Worm (Caenorhabditis elegans): ENCODE data around the gene Y77E11A.23.

The Y77E11A.23 gene

ce11 chrIV:1430261-1430660 lies at the start of gene Y77E11A.23:
Y77E11A.23 (minus strand) TSS chrIV:1430367.
- no peak for TF ChIP-seq ztf-1 (GFP tag; conservative IDR thresholded peaks at IDR 0.05)
- no peak for TF ChIP-seq mab-5 (tag; optimal IDR thresholded peaks at IDR 0.05)
- no peak for TF ChIP-seq peb-1 (tag; optimal IDR thresholded peaks at IDR 0.05)
- TF ChIP-seq lin-13 (GFP tag; optimal IDR thresholded peaks at IDR 0.05): no peak
- TF ChIP-seq snpc-4 (tag; optimal IDR thresholded peaks at IDR 0.05): no peak
- TF ChIP-seq ceh-16 (tag; optimal IDR thresholded peaks at IDR 0.05): no peak

- no peak for TF ChIP-seq lin-11 (tag; optimal IDR thresholded peaks at IDR 0.05)
- TF ChIP-seq nhr-21 (tag; optimal IDR thresholded peaks at IDR 0.05): no peak
- no peak for TF ChIP-seq peb-1 (tag; optimal IDR thresholded peaks at IDR 0.05)
- TF ChIP-seq snpc-4 (tag; optimal IDR thresholded peaks at IDR 0.05): no peak
- TF ChIP-seq ztf-1 (GFP tag; conservative IDR thresholded peaks at IDR 0.05): no peak
- TF ChIP-seq nhr-11 (tag; optimal IDR thresholded peaks at IDR 0.05): no peak
- no peak for TF ChIP-seq nhr-6 (tag; optimal IDR thresholded peaks at IDR 0.05)
- no peak for TF ChIP-seq elt-3 (tag; optimal IDR thresholded peaks at IDR 0.05)
- no peak for TF ChIP-seq sem-4 (tag; optimal IDR thresholded peaks at IDR 0.05)
- no peak for TF ChIP-seq sma-9 (GFP tag; optimal IDR thresholded peaks at IDR 0.05)
- no peak for TF ChIP-seq sma-9 (tag; optimal IDR thresholded peaks at IDR 0.05)
- TF ChIP-seq lin-39 (tag; optimal IDR thresholded peaks at IDR 0.05): no peak
- no peak for TF ChIP-seq sma-3 (GFP tag; optimal IDR thresholded peaks at IDR 0.05)
- no peak for TF ChIP-seq nhr-77 (tag; optimal IDR thresholded peaks at IDR 0.05)
- TF ChIP-seq elt-1 (tag; optimal IDR thresholded peaks at IDR 0.05): no peak
- TF ChIP-seq lsy-2 (tag; optimal IDR thresholded peaks at IDR 0.05): no peak
- no peak for TF ChIP-seq egl-27 (tag; optimal IDR thresholded peaks at IDR 0.05)
- TF ChIP-seq nhr-10 (tag; optimal IDR thresholded peaks at IDR 0.05): no peak
- TF ChIP-seq unc-55 (GFP tag; optimal IDR thresholded peaks at IDR 0.05): no peak
Measured at ce11 chrIV:1478649-1479048, 48.5 kb upstream of the Y77E11A.23 start.

ce11 chrIV:1475009-1475408 lies 44.8 kb upstream of the Y77E11A.23 start, which contains the start of gene Y77E11A.12:
Y77E11A.12 (minus strand) TSS chrIV:1475109.
- TF ChIP-seq nhr-77 (tag; optimal IDR thresholded peaks at IDR 0.05) (no peak), nhr-21 (tag; optimal IDR thresholded peaks at IDR 0.05) (no peak), nhr-10 (tag; optimal IDR thresholded peaks at IDR 0.05) (no peak), nhr-11 (tag; optimal IDR thresholded peaks at IDR 0.05) (no peak), unc-62 (GFP tag; optimal IDR thresholded peaks at IDR 0.05) (no peak), crh-2 (tag; optimal IDR thresholded peaks at IDR 0.05) (no peak), C34F6.9 (tag; optimal IDR thresholded peaks at IDR 0.05) (no peak), R02D3.7 (tag; optimal IDR thresholded peaks at IDR 0.05) (no peak), sma-9 (GFP tag; optimal IDR thresholded peaks at IDR 0.05) (no peak), sma-9 (tag; optimal IDR thresholded peaks at IDR 0.05) (no peak), gmeb-1 (tag; optimal IDR thresholded peaks at IDR 0.05) (no peak), elt-1 (tag; optimal IDR thresholded peaks at IDR 0.05) (no peak)

- no peak for TF ChIP-seq nhr-129 (tag; optimal IDR thresholded peaks at IDR 0.05)
- TF ChIP-seq ceh-82 (tag; optimal IDR thresholded peaks at IDR 0.05): no peak
- no peak for TF ChIP-seq zag-1 (tag; optimal IDR thresholded peaks at IDR 0.05)
- no peak for TF ChIP-seq nhr-12 (tag; optimal IDR thresholded peaks at IDR 0.05)
- TF ChIP-seq R02D3.7 (tag; optimal IDR thresholded peaks at IDR 0.05): no peak
- no peak for TF ChIP-seq egl-27 (tag; optimal IDR thresholded peaks at IDR 0.05)
- TF ChIP-seq mdl-1 (tag; optimal IDR thresholded peaks at IDR 0.05): no peak
- no peak for TF ChIP-seq ztf-11 (tag; optimal IDR thresholded peaks at IDR 0.05)
- TF ChIP-seq nhr-237 (tag; optimal IDR thresholded peaks at IDR 0.05): no peak
- no peak for TF ChIP-seq mbf-1 (tag; optimal IDR thresholded peaks at IDR 0.05)
- no peak for TF ChIP-seq lin-39 (tag; optimal IDR thresholded peaks at IDR 0.05)
- TF ChIP-seq unc-62 (GFP tag; optimal IDR thresholded peaks at IDR 0.05): no peak
- no peak for TF ChIP-seq elt-1 (tag; optimal IDR thresholded peaks at IDR 0.05)
- TF ChIP-seq C34F6.9 (tag; optimal IDR thresholded peaks at IDR 0.05): no peak
- TF ChIP-seq unc-55 (GFP tag; optimal IDR thresholded peaks at IDR 0.05): no peak
- no peak for TF ChIP-seq aly-2 (tag; optimal IDR thresholded peaks at IDR 0.05)
- TF ChIP-seq nhr-21 (tag; optimal IDR thresholded peaks at IDR 0.05): no peak
- no peak for TF ChIP-seq alr-1 (tag; optimal IDR thresholded peaks at IDR 0.05)
Measured at ce11 chrIV:1472145-1472544, 42.0 kb upstream of the Y77E11A.23 start.

ce11 chrIV:1470364-1470763 lies 40.2 kb upstream of the Y77E11A.23 start:
- no peak for TF ChIP-seq sma-9 (GFP tag; optimal IDR thresholded peaks at IDR 0.05)
- no peak for TF ChIP-seq sma-9 (tag; optimal IDR thresholded peaks at IDR 0.05)
- TF ChIP-seq nhr-11 (tag; optimal IDR thresholded peaks at IDR 0.05): no peak
- no peak for TF ChIP-seq mdl-1 (tag; optimal IDR thresholded peaks at IDR 0.05)
- TF ChIP-seq ZK546.5 (tag; optimal IDR thresholded peaks at IDR 0.05): no peak
- TF ChIP-seq nhr-129 (tag; optimal IDR thresholded peaks at IDR 0.05): no peak
- no peak for TF ChIP-seq skn-1 (tag; optimal IDR thresholded peaks at IDR 0.05)
- no peak for TF ChIP-seq nhr-77 (tag; optimal IDR thresholded peaks at IDR 0.05)
- no peak for TF ChIP-seq nhr-25 (tag; optimal IDR thresholded peaks at IDR 0.05)
- no peak for TF ChIP-seq sma-3 (GFP tag; optimal IDR thresholded peaks at IDR 0.05)
- no peak for TF ChIP-seq egl-27 (tag; optimal IDR thresholded peaks at IDR 0.05)
